Worm (Caenorhabditis elegans) whole organism, late embryonic: ENCODE data around the gene C27D8.4.
A peak's percentile ranks its signal among the peaks of the same experiment; 100 is the strongest.

Experiments
- ama-1 ChIP-seq: fragments of 150-350 bp; optimal IDR thresholded peaks from 2 replicates; lab custom pipeline; 2014
- dmd-4 ChIP-seq: sonication (generic microtip); optimal IDR thresholded peaks from 2 replicates; lab custom pipeline; 2016; ENCODE audit warnings: borderline replicate concordance, missing genetic modification characterization, missing compliant biosample characterization
- dve-1 ChIP-seq: sonication (generic microtip); optimal IDR thresholded peaks from 2 replicates; lab custom pipeline; 2017; ENCODE audit warnings: antibody characterized with exemption, mild to moderate bottlenecking, missing genetic modification characterization, missing compliant biosample characterization
- fkh-10 ChIP-seq: fragments of 150-350 bp; optimal IDR thresholded peaks from 2 replicates; lab custom pipeline; 2014; ENCODE audit warnings: missing biosample characterization, missing genetic modification reagents, missing genetic modification characterization
- hlh-6 ChIP-seq: sonication (generic microtip); optimal IDR thresholded peaks from 2 replicates; lab custom pipeline; 2016; ENCODE audit warnings: missing genotype, missing genetic modification characterization, missing compliant biosample characterization
- nfya-1 ChIP-seq: sonication (generic microtip); optimal IDR thresholded peaks from 2 replicates; lab custom pipeline; 2017; ENCODE audit warnings: missing genetic modification characterization, mild to moderate bottlenecking, missing compliant biosample characterization, antibody characterized with exemption, moderate library complexity
- pros-1 ChIP-seq: fragments of 150-350 bp; optimal IDR thresholded peaks from 2 replicates; lab custom pipeline; 2014; ENCODE audit warnings: missing biosample characterization, missing genetic modification reagents, missing genetic modification characterization
- unc-3 ChIP-seq, 2 experiments: fragments of 200-800 bp in 1 of 2; sonication (Bioruptor generic) in 1 of 2; sonication (generic microtip) in 1 of 2; conservative IDR thresholded peaks in 1 of 2; optimal IDR thresholded peaks in 1 of 2; 2 replicates each; pipeline versions ENCODE4 v1.3.6 to Lab custom; 2016 to 2022; ENCODE audit warnings: missing compliant biosample characterization in 2 of 2, missing genetic modification characterization in 2 of 2, missing genetic modification reagents in 1 of 2

- no peak for TF ChIP-seq dve-1 (tag; lab: Kevin White, UChicago)
- TF ChIP-seq dmd-4 (tag; lab: Kevin White, UChicago): no peak
- peak; percentile 69 for TF ChIP-seq nfya-1 (tag; lab: Kevin White, UChicago)
- TF ChIP-seq hlh-6 (tag; lab: Kevin White, UChicago): no peak
- no peak for TF ChIP-seq ama-1 (lab: Kevin White, UChicago)
- TF ChIP-seq pros-1: no peak
- no peak for TF ChIP-seq unc-3 (GFP tag; conservative IDR thresholded peaks at IDR 0.05; lab: Robert Waterston, UW)
- TF ChIP-seq unc-3 (tag; optimal IDR thresholded peaks at IDR 0.05; lab: Kevin White, UChicago): no peak
- no peak for TF ChIP-seq fkh-10
Measured at ce11 chrIV:12755641-12756040, 51.7 kb downstream of the C27D8.4 start.
